Worm (Caenorhabditis elegans) whole organism, L2 larva: Measurements from ENCODE around the gene xpb-1.

Experiments
- alr-1 ChIP-seq: fragments of 150-350 bp; optimal IDR thresholded peaks from 2 replicates; lab custom pipeline; 2014; ENCODE audit warnings: missing biosample characterization, missing genetic modification characterization
- egl-27 ChIP-seq: sonication (generic microtip); optimal IDR thresholded peaks from 3 replicates; lab custom pipeline; 2017; ENCODE audit warnings: missing biosample characterization, missing genetic modification reagents, missing genetic modification characterization
- elt-1 ChIP-seq: fragments of 150-350 bp; optimal IDR thresholded peaks from 2 replicates; lab custom pipeline; 2014; ENCODE audit warnings: missing biosample characterization, missing genetic modification characterization
- gmeb-1 ChIP-seq: fragments of 150-350 bp; optimal IDR thresholded peaks from 2 replicates; lab custom pipeline; 2014; ENCODE audit warnings: missing biosample characterization, missing genetic modification characterization
- mdl-1 ChIP-seq, 2 experiments: fragments of 150-350 bp in 1 of 2; sonication (generic microtip) in 1 of 2; optimal IDR thresholded peaks; 2 replicates each; lab custom pipeline; 2017; ENCODE audit warnings: missing biosample characterization in 2 of 2, missing genetic modification characterization in 2 of 2
- nhr-25 ChIP-seq: fragments of 150-350 bp; sonication (generic microtip); optimal IDR thresholded peaks from 3 replicates; lab custom pipeline; 2014; ENCODE audit warnings: missing biosample characterization, missing genetic modification characterization
- nhr-77 ChIP-seq: fragments of 150-350 bp; optimal IDR thresholded peaks from 2 replicates; lab custom pipeline; 2014; ENCODE audit warnings: missing biosample characterization, missing genetic modification characterization
- unc-62 ChIP-seq: fragments of 150-350 bp; optimal IDR thresholded peaks from 2 replicates; lab custom pipeline; 2014; ENCODE audit warnings: missing biosample characterization, missing genetic modification reagents, missing genetic modification characterization
- ztf-4 ChIP-seq: fragments of 150-350 bp; optimal IDR thresholded peaks from 2 replicates; lab custom pipeline; 2014; ENCODE audit warnings: missing biosample characterization, missing genetic modification characterization

- TF ChIP-seq alr-1 (no peak), elt-1 (tag; lab: Kevin White, UChicago) (no peak), gmeb-1 (tag; lab: Kevin White, UChicago) (no peak), nhr-77 (tag; lab: Kevin White, UChicago) (no peak), unc-62 (GFP tag; lab: Kevin White, UChicago) (no peak), mdl-1 (tag; optimal IDR thresholded peaks at IDR 0.05; lab: Kevin White, UChicago) (no peak), ztf-4 (no peak), egl-27 (no peak), nhr-25 (tag; lab: Kevin White, UChicago) (no peak)
These were observed 37.0 kb downstream of the xpb-1 start, which contains the start of gene Y66D12A.11 for ce11 chrIII:11563417-11563949.
